Fruit fly (Drosophila melanogaster) whole organism, embryonic: ENCODE measurements around the gene CG13659.

ENCODE experiments used
- Atf3 ChIP-seq: fragments of 200-800 bp; sonication (Bioruptor generic); optimal IDR thresholded peaks from 3 replicates; lab custom pipeline; 2016; ENCODE audit warnings: missing biosample characterization, missing genetic modification characterization
- BtbVII ChIP-seq: fragments of 200-800 bp; sonication (Bioruptor generic); optimal IDR thresholded peaks from 3 replicates; lab custom pipeline; 2017; ENCODE audit warnings: missing biosample characterization, mild to moderate bottlenecking, missing genetic modification characterization
- CG10267 ChIP-seq: fragments of 200-800 bp; sonication (Bioruptor generic); optimal IDR thresholded peaks from 2 replicates; lab custom pipeline; 2018; ENCODE audit warnings: missing biosample characterization, mild to moderate bottlenecking, missing genetic modification characterization, moderate library complexity
- CG10431 ChIP-seq: fragments of 200-800 bp; sonication (Bioruptor generic); optimal IDR thresholded peaks from 3 replicates; lab custom pipeline; 2018; ENCODE audit warnings: missing biosample characterization, mild to moderate bottlenecking, missing genetic modification characterization
- CG10462 ChIP-seq: fragments of 200-800 bp; sonication (Bioruptor generic); optimal IDR thresholded peaks from 2 replicates; lab custom pipeline; 2016; ENCODE audit warnings: missing biosample characterization, missing genetic modification characterization
- CG11398 ChIP-seq: fragments of 200-800 bp; sonication (Bioruptor generic); optimal IDR thresholded peaks from 2 replicates; lab custom pipeline; 2016; ENCODE audit warnings: missing biosample characterization, missing genetic modification characterization
- CG12071 ChIP-seq: fragments of 200-800 bp; sonication (Bioruptor generic); optimal IDR thresholded peaks from 3 replicates; lab custom pipeline; 2018; ENCODE audit warnings: missing biosample characterization, mild to moderate bottlenecking, missing genetic modification characterization
- CG12942 ChIP-seq: fragments of 200-800 bp; sonication (Bioruptor generic); optimal IDR thresholded peaks from 3 replicates; lab custom pipeline; 2016; ENCODE audit warnings: missing biosample characterization, missing genetic modification characterization
- CG13296 ChIP-seq: fragments of 200-800 bp; sonication (Bioruptor generic); optimal IDR thresholded peaks from 3 replicates; lab custom pipeline; 2018; ENCODE audit warnings: missing biosample characterization, mild to moderate bottlenecking, missing genetic modification characterization
- CG13424 ChIP-seq: fragments of 200-800 bp; sonication (Bioruptor generic); optimal IDR thresholded peaks from 2 replicates; lab custom pipeline; 2019; ENCODE audit warnings: missing biosample characterization, mild to moderate bottlenecking, missing genetic modification characterization, moderate library complexity
- CG17385 ChIP-seq: fragments of 200-800 bp; sonication (Bioruptor generic); optimal IDR thresholded peaks from 3 replicates; lab custom pipeline; 2018; ENCODE audit warnings: missing biosample characterization, mild to moderate bottlenecking, missing genetic modification characterization
- CG18476 ChIP-seq: fragments of 200-800 bp; sonication (Bioruptor generic); optimal IDR thresholded peaks from 2 replicates; lab custom pipeline; 2016; ENCODE audit warnings: missing biosample characterization, mild to moderate bottlenecking, missing genetic modification characterization
- CG2120 ChIP-seq: fragments of 200-800 bp; sonication (Bioruptor generic); optimal IDR thresholded peaks from 3 replicates; lab custom pipeline; 2016; ENCODE audit warnings: missing biosample characterization, missing genetic modification characterization
- CG32532 ChIP-seq: fragments of 200-800 bp; sonication (Bioruptor generic); IDR thresholded peaks from 2 replicates; pipeline ENCODE4 v1.3.6; 2022; ENCODE audit warnings: missing biosample characterization, missing genetic modification characterization
- CG32772 ChIP-seq: fragments of 200-800 bp; sonication (Bioruptor generic); IDR thresholded peaks from 2 replicates; pipeline ENCODE4 v1.3.6; 2022; ENCODE audit warnings: missing biosample characterization, missing genetic modification characterization
- CG3281 ChIP-seq: fragments of 200-800 bp; sonication (Bioruptor generic); optimal IDR thresholded peaks from 3 replicates; lab custom pipeline; 2017; ENCODE audit warnings: missing biosample characterization, mild to moderate bottlenecking, missing genetic modification characterization
- CG4282 ChIP-seq: fragments of 200-800 bp; sonication (Bioruptor generic); optimal IDR thresholded peaks from 2 replicates; lab custom pipeline; 2016; ENCODE audit warnings: missing biosample characterization, missing genetic modification characterization
- CG43689 ChIP-seq: fragments of 200-800 bp; sonication (Bioruptor generic); IDR thresholded peaks from 2 replicates; pipeline ENCODE4 v1.3.6; 2022; ENCODE audit warnings: missing biosample characterization, missing genetic modification characterization
- CG4404 ChIP-seq: fragments of 200-800 bp; sonication (Bioruptor generic); IDR thresholded peaks from 2 replicates; pipeline ENCODE4 v1.3.6; 2022; ENCODE audit warnings: missing biosample characterization, missing genetic modification characterization
- CG7963 ChIP-seq: fragments of 200-800 bp; sonication (Bioruptor generic); IDR thresholded peaks from 3 replicates; pipeline ENCODE4 v1.3.6; 2022; ENCODE audit warnings: missing biosample characterization, missing genetic modification characterization; ENCODE audit not compliant: partially characterized antibody
- CG8281 ChIP-seq: fragments of 200-800 bp; sonication (Bioruptor generic); optimal IDR thresholded peaks from 2 replicates; lab custom pipeline; 2018; ENCODE audit warnings: missing biosample characterization, mild to moderate bottlenecking, missing genetic modification characterization, moderate library complexity
- CTCF ChIP-seq: fragments of 200-800 bp; sonication (Bioruptor generic); optimal IDR thresholded peaks from 2 replicates; lab custom pipeline; 2017; ENCODE audit warnings: missing biosample characterization, mild to moderate bottlenecking, missing genetic modification characterization, moderate library complexity
- E2f1 ChIP-seq: fragments of 200-800 bp; sonication (Bioruptor generic); IDR thresholded peaks from 2 replicates; pipeline ENCODE4 v1.3.6; 2022; ENCODE audit warnings: missing biosample characterization, missing genetic modification characterization
- Eip74EF ChIP-seq, 2 experiments: fragments of 200-800 bp in 1 of 2; fragments of >200 bp in 1 of 2; sonication (Bioruptor generic) in 1 of 2; optimal IDR thresholded peaks; 2 replicates each; lab custom pipeline; 2017 to 2019; ENCODE audit warnings: missing biosample characterization in 2 of 2, missing genetic modification characterization in 2 of 2, mild to moderate bottlenecking in 1 of 2, moderate library complexity in 1 of 2
- H2.0 ChIP-seq: fragments of 200-800 bp; sonication (Bioruptor generic); IDR thresholded peaks from 2 replicates; pipeline ENCODE4 v1.3.6; 2022; ENCODE audit warnings: missing biosample characterization, missing genetic modification characterization
- Lim3 ChIP-seq: fragments of 200-800 bp; sonication (Bioruptor generic); IDR thresholded peaks from 2 replicates; pipeline ENCODE4 v1.3.6; 2022; ENCODE audit warnings: missing biosample characterization, missing genetic modification characterization
- Neu2 ChIP-seq: fragments of 200-800 bp; sonication (Bioruptor generic); optimal IDR thresholded peaks from 3 replicates; lab custom pipeline; 2016; ENCODE audit warnings: missing biosample characterization, missing genetic modification characterization, borderline replicate concordance
- Pdp1 ChIP-seq, 2 experiments: fragments of 200-800 bp; sonication (Bioruptor generic); optimal IDR thresholded peaks; 3 replicates each; lab custom pipeline; 2016; ENCODE audit warnings: missing biosample characterization in 2 of 2, missing genetic modification characterization in 2 of 2, mild to moderate bottlenecking in 1 of 2, moderate library complexity in 1 of 2
- Trl ChIP-seq, 3 experiments: fragments of >200 bp in 2 of 3; fragments of 200-800 bp in 1 of 3; sonication (Bioruptor generic) in 1 of 3; optimal IDR thresholded peaks; 2 replicates in 1 of 3; 3 replicates in 2 of 3; lab custom pipeline; 2016 to 2017; ENCODE audit warnings: missing biosample characterization in 1 of 3, missing genetic modification characterization in 1 of 3
- crol ChIP-seq: fragments of 200-800 bp; sonication (Bioruptor generic); IDR thresholded peaks from 2 replicates; pipeline ENCODE4 v1.3.6; 2022; ENCODE audit warnings: missing biosample characterization, missing genetic modification characterization
- exex ChIP-seq: fragments of 200-800 bp; sonication (Bioruptor generic); optimal IDR thresholded peaks from 4 replicates; lab custom pipeline; 2018; ENCODE audit warnings: missing biosample characterization, mild to moderate bottlenecking, missing genetic modification characterization, moderate library complexity
- eyg ChIP-seq: fragments of 200-800 bp; sonication (Bioruptor generic); optimal IDR thresholded peaks from 3 replicates; lab custom pipeline; 2016; ENCODE audit warnings: missing biosample characterization, missing genetic modification characterization
- fd102C ChIP-seq: fragments of 200-800 bp; sonication (Bioruptor generic); optimal IDR thresholded peaks from 2 replicates; lab custom pipeline; 2018; ENCODE audit warnings: missing biosample characterization, mild to moderate bottlenecking, missing genetic modification characterization, moderate library complexity
- grn ChIP-seq: fragments of 200-800 bp; sonication (Bioruptor generic); optimal IDR thresholded peaks from 3 replicates; lab custom pipeline; 2017; ENCODE audit warnings: missing biosample characterization, missing genetic modification characterization
- gsb-n ChIP-seq: fragments of 200-800 bp; sonication (Bioruptor generic); optimal IDR thresholded peaks from 3 replicates; lab custom pipeline; 2018; ENCODE audit warnings: missing biosample characterization, mild to moderate bottlenecking, missing genetic modification characterization
- gt ChIP-seq: fragments of 200-800 bp; sonication (Bioruptor generic); IDR thresholded peaks from 2 replicates; pipeline ENCODE4 v1.3.6; 2022; ENCODE audit warnings: missing biosample characterization, missing genetic modification characterization
- jing ChIP-seq: fragments of 200-800 bp; sonication (Bioruptor generic); optimal IDR thresholded peaks from 2 replicates; lab custom pipeline; 2018; ENCODE audit warnings: missing biosample characterization, mild to moderate bottlenecking, missing genetic modification characterization
- kay ChIP-seq: fragments of 200-800 bp; sonication (Bioruptor generic); optimal IDR thresholded peaks from 2 replicates; lab custom pipeline; 2016; ENCODE audit warnings: missing biosample characterization, missing genetic modification characterization
- lab ChIP-seq: fragments of 200-800 bp; sonication (Bioruptor generic); optimal IDR thresholded peaks from 3 replicates; lab custom pipeline; 2017; ENCODE audit warnings: missing biosample characterization, missing genetic modification characterization, mild to moderate bottlenecking, moderate library complexity, missing genetic modification reagents
- mirr ChIP-seq: fragments of 200-800 bp; sonication (Bioruptor generic); optimal IDR thresholded peaks from 3 replicates; lab custom pipeline; 2018; ENCODE audit warnings: missing biosample characterization, mild to moderate bottlenecking, missing genetic modification characterization
- oc ChIP-seq: fragments of 200-800 bp; sonication (Bioruptor generic); optimal IDR thresholded peaks from 2 replicates; lab custom pipeline; 2018; ENCODE audit warnings: missing biosample characterization, mild to moderate bottlenecking, missing genetic modification characterization, moderate library complexity
- pita ChIP-seq: fragments of 200-800 bp; sonication (Bioruptor generic); optimal IDR thresholded peaks from 2 replicates; lab custom pipeline; 2017; ENCODE audit warnings: missing biosample characterization, mild to moderate bottlenecking, missing genetic modification characterization
- salm ChIP-seq: fragments of 200-800 bp; sonication (Bioruptor generic); optimal IDR thresholded peaks from 2 replicates; lab custom pipeline; 2018; ENCODE audit warnings: missing biosample characterization, mild to moderate bottlenecking, missing genetic modification characterization
- sd ChIP-seq: fragments of 200-800 bp; sonication (Bioruptor generic); optimal IDR thresholded peaks from 3 replicates; lab custom pipeline; 2018; ENCODE audit warnings: missing biosample characterization, mild to moderate bottlenecking, missing genetic modification characterization, moderate library complexity
- sug ChIP-seq: fragments of 200-800 bp; optimal IDR thresholded peaks from 2 replicates; lab custom pipeline; 2019; ENCODE audit warnings: missing biosample characterization, mild to moderate bottlenecking, missing genetic modification characterization, moderate library complexity
- tin ChIP-seq: fragments of 200-800 bp; sonication (Bioruptor generic); optimal IDR thresholded peaks from 3 replicates; lab custom pipeline; 2016; ENCODE audit warnings: missing biosample characterization, missing genetic modification characterization
- usp ChIP-seq: fragments of >200 bp; optimal IDR thresholded peaks from 2 replicates; lab custom pipeline; 2017; ENCODE audit warnings: missing biosample characterization, missing genetic modification characterization
- vfl ChIP-seq: fragments of 200-800 bp; sonication (Bioruptor generic); optimal IDR thresholded peaks from 2 replicates; lab custom pipeline; 2016; ENCODE audit warnings: missing biosample characterization, missing genetic modification characterization
- wor ChIP-seq: fragments of 200-800 bp; sonication (Bioruptor generic); IDR thresholded peaks from 2 replicates; pipeline ENCODE4 v1.3.6; 2022; ENCODE audit warnings: missing biosample characterization, missing genetic modification characterization
- zf30C ChIP-seq: fragments of 200-800 bp; sonication (Bioruptor generic); optimal IDR thresholded peaks from 3 replicates; lab custom pipeline; 2018; ENCODE audit warnings: missing biosample characterization, mild to moderate bottlenecking, missing genetic modification characterization

CG13659 gene

DNA sequence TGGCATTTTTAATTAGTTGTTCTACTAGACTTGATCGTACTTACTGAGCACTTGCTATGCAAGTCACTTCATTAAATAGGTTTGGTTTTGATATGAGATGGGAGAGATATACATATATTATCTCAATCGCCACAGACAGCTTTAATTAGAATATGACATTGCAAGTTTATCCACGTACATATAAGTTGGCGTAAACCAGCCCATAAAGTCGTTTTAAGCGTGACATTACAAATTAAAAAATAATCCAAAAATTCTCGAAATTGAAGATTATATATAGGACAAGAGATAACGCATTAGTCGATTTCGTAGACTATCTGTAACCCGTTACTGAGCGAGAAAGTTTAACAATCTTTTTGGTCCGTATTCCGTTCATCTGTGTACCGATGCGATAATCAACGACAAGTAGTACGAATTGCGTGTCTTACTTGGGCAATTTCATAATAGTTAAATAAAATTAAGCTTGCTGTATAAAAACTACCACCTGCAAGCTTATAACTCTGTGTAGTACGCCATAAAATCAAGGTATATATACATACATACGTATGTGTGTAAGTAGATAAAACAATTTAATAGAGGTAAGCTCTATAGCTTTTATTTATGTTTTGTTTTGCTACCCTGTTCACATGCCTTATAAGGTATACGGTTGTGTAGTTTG, 19.5 kb downstream of the CG13659 start, which contains the start of gene CG10560 (continued):
- TF ChIP-seq CG18476 (GFP tag; lab: Kevin White, UChicago) (no peak), jing (GFP tag; lab: Kevin White, UChicago) (no peak), crol (GFP tag; lab: Robert Waterston, UW) (no peak), tin (GFP tag; lab: Kevin White, UChicago) (no peak), pita (GFP tag; lab: Kevin White, UChicago) (no peak), gsb-n (no peak), CG13424 (no peak), CG3281 (GFP tag; lab: Kevin White, UChicago) (peak; percentile 1), sug (tag; lab: Kevin White, UChicago) (peak; percentile 69), mirr (GFP tag; lab: Kevin White, UChicago) (peak; percentile 30), CG7963 (no peak), Lim3 (no peak), vfl (GFP tag; lab: Kevin White, UChicago) (no peak), CG17385 (GFP tag; lab: Kevin White, UChicago) (no peak), CG10462 (no peak), zf30C (GFP tag; lab: Kevin White, UChicago) (no peak), Pdp1 (GFP tag; optimal IDR thresholded peaks at IDR 0.05; lab: Kevin White, UChicago) (peak in 1 of 2 experiments; percentile 54), CG12071 (GFP tag; lab: Kevin White, UChicago) (peak; percentile 20), Eip74EF (GFP tag; optimal IDR thresholded peaks at IDR 0.05; lab: Kevin White, UChicago) (peak in 1 of 2 experiments; percentile 7), CTCF (no peak), Atf3 (no peak), CG8281 (tag; lab: Kevin White, UChicago) (no peak), fd102C (GFP tag; lab: Kevin White, UChicago) (no peak), CG11398 (GFP tag; lab: Kevin White, UChicago) (no peak), CG13296 (GFP tag; lab: Kevin White, UChicago) (peak; percentile 46)
- TF ChIP-seq, all 482 proteins: peak for 11

DNA sequence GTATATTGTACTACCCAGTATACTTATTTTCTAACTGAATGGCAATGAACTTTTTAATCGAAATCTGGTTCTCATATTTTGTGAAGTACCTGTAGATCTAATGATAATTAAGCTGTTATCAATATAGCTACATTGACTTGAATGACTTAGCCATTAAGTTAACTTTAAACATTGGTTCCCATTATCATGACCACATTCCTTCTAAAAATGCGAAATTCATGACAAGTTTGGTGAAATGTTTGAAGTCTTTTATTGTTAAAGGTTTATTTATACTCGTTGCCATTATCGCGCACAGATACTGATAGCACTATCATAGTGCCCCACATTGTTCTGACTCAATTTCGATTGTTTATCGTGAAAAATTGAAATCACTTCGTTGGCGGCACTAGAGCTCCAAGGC, 20.2 kb downstream of the CG13659 start:
- no peak for TF ChIP-seq crol (GFP tag; lab: Robert Waterston, UW)
- no peak for TF ChIP-seq CG10431
- TF ChIP-seq CG32532 (GFP tag; lab: Robert Waterston, UW) = no peak
- peak; percentile 86 for TF ChIP-seq sug (tag; lab: Kevin White, UChicago)
- TF ChIP-seq CG43689 (GFP tag; lab: Robert Waterston, UW) = no peak
- no peak for TF ChIP-seq CTCF
- TF ChIP-seq CG32772 (GFP tag; lab: Robert Waterston, UW) = no peak
- TF ChIP-seq eyg (GFP tag; lab: Kevin White, UChicago) = no peak
- no peak for TF ChIP-seq wor (GFP tag; lab: Robert Waterston, UW)
- peak; percentile 69 for TF ChIP-seq grn (GFP tag; lab: Kevin White, UChicago)
- TF ChIP-seq BtbVII = no peak
- peak; percentile 14 for TF ChIP-seq lab (GFP tag; lab: Kevin White, UChicago)
- no peak for TF ChIP-seq CG10267 (tag; lab: Kevin White, UChicago)
- TF ChIP-seq kay (GFP tag; lab: Kevin White, UChicago) = no peak
- TF ChIP-seq CG2120 = no peak
- TF ChIP-seq exex = peak; percentile 84
- TF ChIP-seq CG4282 = no peak
- TF ChIP-seq E2f1 (GFP tag; lab: Robert Waterston, UW) = no peak
- no peak for TF ChIP-seq CG12942 (GFP tag; lab: Kevin White, UChicago)
- no peak for TF ChIP-seq salm (tag; lab: Kevin White, UChicago)
- TF ChIP-seq sd (tag; lab: Kevin White, UChicago) = peak; percentile 91
- TF ChIP-seq CG4404 (GFP tag; lab: Robert Waterston, UW) = no peak
- TF ChIP-seq H2.0 (GFP tag; lab: Robert Waterston, UW) = no peak
- TF ChIP-seq Neu2 (GFP tag; lab: Kevin White, UChicago) = no peak
- peak in 1 of 2 experiments; percentile 1 for TF ChIP-seq Trl (optimal IDR thresholded peaks at IDR 0.05; lab: Kevin White, UChicago)
- no peak for TF ChIP-seq Trl (GFP tag; optimal IDR thresholded peaks at IDR 0.05; lab: Kevin White, UChicago)
- TF ChIP-seq gt (GFP tag; lab: Robert Waterston, UW) = no peak
- TF ChIP-seq oc (tag; lab: Kevin White, UChicago) = no peak
- no peak for TF ChIP-seq usp
